Worm (Caenorhabditis elegans) whole organism, L1 larva: Measurements from ENCODE around the gene ooc-5.

Experiments used
- alr-1 ChIP-seq: fragments of 200-800 bp; sonication (Bioruptor generic); optimal IDR thresholded peaks from 2 replicates; lab custom pipeline; 2018; ENCODE audit warnings: borderline replicate concordance, mild to moderate bottlenecking, missing genetic modification characterization, missing compliant biosample characterization
- ceh-82 ChIP-seq, 3 experiments: fragments of 150-350 bp in 1 of 3; sonication (generic microtip) in 2 of 3; optimal IDR thresholded peaks; 2 replicates each; lab custom pipeline; 2014 to 2017; ENCODE audit warnings: missing biosample characterization in 3 of 3, missing genetic modification characterization in 3 of 3
- lin-35 ChIP-seq, 2 experiments: fragments of 150-350 bp; optimal IDR thresholded peaks; 2 replicates each; lab custom pipeline; 2014; ENCODE audit warnings: missing biosample characterization in 2 of 2, missing genetic modification characterization in 2 of 2, missing genetic modification reagents in 2 of 2
- nhr-76 ChIP-seq: sonication (generic microtip); optimal IDR thresholded peaks from 2 replicates; lab custom pipeline; 2017; ENCODE audit warnings: missing biosample characterization, missing genetic modification characterization
- pqm-1 ChIP-seq: sonication (generic microtip); optimal IDR thresholded peaks from 3 replicates; lab custom pipeline; 2017; ENCODE audit warnings: missing biosample characterization, missing genetic modification characterization
- sox-4 ChIP-seq: sonication (generic microtip); optimal IDR thresholded peaks from 2 replicates; lab custom pipeline; 2016; ENCODE audit warnings: missing genetic modification characterization, missing compliant biosample characterization
- sptf-1 ChIP-seq: fragments of 150-350 bp; optimal IDR thresholded peaks from 2 replicates; lab custom pipeline; 2014; ENCODE audit warnings: missing biosample characterization, missing genetic modification characterization
- swsn-7 ChIP-seq: sonication (generic microtip); optimal IDR thresholded peaks from 2 replicates; lab custom pipeline; 2016; ENCODE audit warnings: missing genetic modification characterization, missing compliant biosample characterization
- tbx-2 ChIP-seq: sonication (generic microtip); optimal IDR thresholded peaks from 2 replicates; lab custom pipeline; 2016; ENCODE audit warnings: missing genetic modification characterization, missing compliant biosample characterization
- unc-62 ChIP-seq: fragments of 150-350 bp; optimal IDR thresholded peaks from 2 replicates; lab custom pipeline; 2014; ENCODE audit warnings: missing biosample characterization, missing genetic modification reagents, missing genetic modification characterization
- unc-86 ChIP-seq: sonication (generic microtip); optimal IDR thresholded peaks from 2 replicates; lab custom pipeline; 2016; ENCODE audit warnings: missing genetic modification characterization, missing compliant biosample characterization
- ztf-11 ChIP-seq, 2 experiments: sonication (generic microtip); optimal IDR thresholded peaks; 2 replicates each; lab custom pipeline; 2016 to 2017; ENCODE audit warnings: missing genetic modification characterization in 2 of 2, missing biosample characterization in 1 of 2, missing compliant biosample characterization in 1 of 2

DNA sequence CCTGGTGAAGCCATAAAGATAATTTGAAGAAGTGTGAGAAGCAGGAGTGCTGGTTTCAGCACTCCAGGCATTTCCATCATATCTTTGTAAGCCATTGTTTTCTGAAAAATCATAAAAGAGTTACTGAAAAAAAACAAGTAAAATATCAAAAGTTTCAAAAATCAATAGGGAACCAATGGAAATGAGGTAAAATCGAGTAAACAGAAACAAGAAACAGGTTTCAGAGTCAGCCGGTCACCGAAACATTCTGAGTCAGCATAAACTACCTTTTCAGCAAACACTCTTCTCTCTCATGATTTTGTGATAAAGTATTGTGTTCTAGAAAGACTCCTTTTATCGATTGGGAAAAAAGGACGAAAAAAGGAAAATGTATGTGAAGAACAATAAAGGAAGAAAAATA, 3.5 kb upstream of the ooc-5 start, which contains the start of gene C18E9.9:
- no peak for TF ChIP-seq alr-1
- no peak for TF ChIP-seq ztf-11 (tag; optimal IDR thresholded peaks at IDR 0.05; lab: Kevin White, UChicago)
- TF ChIP-seq sox-4 = no peak
- no peak for TF ChIP-seq tbx-2 (tag; lab: Kevin White, UChicago)
- TF ChIP-seq ceh-82 (tag; optimal IDR thresholded peaks at IDR 0.05; lab: Kevin White, UChicago) = no peak
- TF ChIP-seq lin-35 (GFP tag; optimal IDR thresholded peaks at IDR 0.05; lab: Kevin White, UChicago) = no peak
- TF ChIP-seq swsn-7 (tag; lab: Kevin White, UChicago) = no peak
- TF ChIP-seq pqm-1 (tag; lab: Kevin White, UChicago) = no peak
- no peak for TF ChIP-seq unc-62 (GFP tag; lab: Kevin White, UChicago)
- TF ChIP-seq nhr-76 = no peak
- no peak for TF ChIP-seq sptf-1 (tag; lab: Kevin White, UChicago)
- no peak for TF ChIP-seq unc-86 (tag; lab: Kevin White, UChicago)
